Fruit fly (Drosophila melanogaster): ENCODE results near the gene CG9500.

CG9500 gene

dm6 chr2L:6338367-6338975 lies 19.6 kb downstream of the CG9500 start, which contains the start of the genes Pez and Cpr (continued):
- peak; percentile 73; the same call in 2 of the 3 replicates for TF ChIP-seq hb (GFP tag; IDR thresholded peaks at IDR 0.05; ENCODE audit: partially characterized antibody)
- TF ChIP-seq CG6254 (GFP tag; optimal IDR thresholded peaks at IDR 0.05): no peak
- no peak for TF ChIP-seq Sox100B (GFP tag; optimal IDR thresholded peaks at IDR 0.05)
- no peak for TF ChIP-seq CG31365 (tag; optimal IDR thresholded peaks at IDR 0.05)
- TF ChIP-seq E2f1 (GFP tag; IDR thresholded peaks at IDR 0.05): no peak
- no peak for TF ChIP-seq nom (GFP tag; optimal IDR thresholded peaks at IDR 0.05)
- TF ChIP-seq Trl (optimal IDR thresholded peaks at IDR 0.05): no peak
- TF ChIP-seq Trl (GFP tag; optimal IDR thresholded peaks at IDR 0.05): peak; percentile 26
- TF ChIP-seq zen2 (GFP tag; IDR thresholded peaks at IDR 0.05; ENCODE audit: partially characterized antibody): peak; percentile 70; the same call in 1 of the 3 replicates
- peak; percentile 74 for TF ChIP-seq vnd (GFP tag; IDR thresholded peaks at IDR 0.05; ENCODE audit: partially characterized antibody)
- no peak for TF ChIP-seq Sry-β (GFP tag; optimal IDR thresholded peaks at IDR 0.05)
- peak; percentile 10 for TF ChIP-seq Nf-YC (tag; optimal IDR thresholded peaks at IDR 0.05)
- no peak for TF ChIP-seq CG8089 (GFP tag; optimal IDR thresholded peaks at IDR 0.05)
- TF ChIP-seq CG1603 (tag; optimal IDR thresholded peaks at IDR 0.05): no peak
- no peak for TF ChIP-seq CG32772 (GFP tag; IDR thresholded peaks at IDR 0.05)
- TF ChIP-seq seq (GFP tag; IDR thresholded peaks at IDR 0.05): no peak
- TF ChIP-seq CG33557 (GFP tag; optimal IDR thresholded peaks at IDR 0.05): no peak
- no peak for TF ChIP-seq cas (GFP tag; IDR thresholded peaks at IDR 0.05)
- peak; percentile 33 for TF ChIP-seq unpg (GFP tag; optimal IDR thresholded peaks at IDR 0.05)
- no peak for TF ChIP-seq lov (optimal IDR thresholded peaks at IDR 0.05)
- TF ChIP-seq lov (GFP tag; IDR thresholded peaks at IDR 0.05): no peak
- TF ChIP-seq CG4328 (GFP tag; optimal IDR thresholded peaks at IDR 0.05): no peak
- TF ChIP-seq D19B (GFP tag; optimal IDR thresholded peaks at IDR 0.05): no peak
- 0 out of 3 replicates have a peak, but pooled peaks have one; percentile 25 for TF ChIP-seq C15 (GFP tag; IDR thresholded peaks at IDR 0.05)
- TF ChIP-seq fd102C (GFP tag; optimal IDR thresholded peaks at IDR 0.05): no peak
- TF ChIP-seq Opbp (GFP tag; IDR thresholded peaks at IDR 0.05; ENCODE audit: partially characterized antibody): peak; percentile 79
- TF ChIP-seq E2f2 (GFP tag; IDR thresholded peaks at IDR 0.05): peak; percentile 58
- TF ChIP-seq CG31224 (GFP tag; IDR thresholded peaks at IDR 0.05): no peak
- no peak for TF ChIP-seq CG1529 (GFP tag; optimal IDR thresholded peaks at IDR 0.05)
- TF ChIP-seq CG30431 (GFP tag; optimal IDR thresholded peaks at IDR 0.05): no peak
- TF ChIP-seq ham (GFP tag; IDR thresholded peaks at IDR 0.05): no peak
- no peak for TF ChIP-seq HmgD (GFP tag; optimal IDR thresholded peaks at IDR 0.05)
- no peak for TF ChIP-seq CG9437 (GFP tag; optimal IDR thresholded peaks at IDR 0.05)
- peak; percentile 92 for TF ChIP-seq Dip2 (GFP tag; IDR thresholded peaks at IDR 0.05)
- no peak for TF ChIP-seq corto (GFP tag; optimal IDR thresholded peaks at IDR 0.05)
- TF ChIP-seq CG33213 (GFP tag; optimal IDR thresholded peaks at IDR 0.05): peak; percentile 52
- TF ChIP-seq CG14050 (GFP tag; IDR thresholded peaks at IDR 0.05): no peak
- no peak for TF ChIP-seq eve (GFP tag; optimal IDR thresholded peaks at IDR 0.05)
- TF ChIP-seq toy (GFP tag; IDR thresholded peaks at IDR 0.05): no peak
- TF ChIP-seq CG42726 (GFP tag; IDR thresholded peaks at IDR 0.05; ENCODE audit: partially characterized antibody): peak; percentile 74
- peak; percentile 19 for TF ChIP-seq CG14710 (tag; optimal IDR thresholded peaks at IDR 0.05)
- peak; percentile 32 for TF ChIP-seq CG10431 (GFP tag; optimal IDR thresholded peaks at IDR 0.05)
- TF ChIP-seq CG13296 (GFP tag; optimal IDR thresholded peaks at IDR 0.05): peak; percentile 50
- TF ChIP-seq Mrtf (GFP tag; IDR thresholded peaks at IDR 0.05): no peak; the same call in 2 of the 3 replicates
- TF ChIP-seq Chrac-16 (GFP tag; optimal IDR thresholded peaks at IDR 0.05): peak; percentile 20
- TF ChIP-seq aop (GFP tag; IDR thresholded peaks at IDR 0.05): no peak
- no peak for TF ChIP-seq slp2 (GFP tag; optimal IDR thresholded peaks at IDR 0.05)
- TF ChIP-seq ara (GFP tag; IDR thresholded peaks at IDR 0.05): peak; percentile 27; the same call in 1 of the 2 replicates
- peak; percentile 30 for TF ChIP-seq CG3995 (GFP tag; optimal IDR thresholded peaks at IDR 0.05)
- TF ChIP-seq stc (GFP tag; IDR thresholded peaks at IDR 0.05): peak; percentile 34; the same call in 1 of the 2 replicates
- peak; percentile 92 for TF ChIP-seq Lhr (GFP tag; optimal IDR thresholded peaks at IDR 0.05)

Data from whole organism, embryonic.